Fruit fly (Drosophila melanogaster) whole organism, larva: ENCODE data around the gene Ugt35E2.

ENCODE experiments used
- noc ChIP-seq: fragments of 200-800 bp; sonication (Bioruptor generic); optimal IDR thresholded peaks from 3 replicates; lab custom pipeline; 2019; ENCODE audit warnings: missing biosample characterization, mild to moderate bottlenecking, missing genetic modification characterization, moderate library complexity

Gene Ugt35E2

DNA sequence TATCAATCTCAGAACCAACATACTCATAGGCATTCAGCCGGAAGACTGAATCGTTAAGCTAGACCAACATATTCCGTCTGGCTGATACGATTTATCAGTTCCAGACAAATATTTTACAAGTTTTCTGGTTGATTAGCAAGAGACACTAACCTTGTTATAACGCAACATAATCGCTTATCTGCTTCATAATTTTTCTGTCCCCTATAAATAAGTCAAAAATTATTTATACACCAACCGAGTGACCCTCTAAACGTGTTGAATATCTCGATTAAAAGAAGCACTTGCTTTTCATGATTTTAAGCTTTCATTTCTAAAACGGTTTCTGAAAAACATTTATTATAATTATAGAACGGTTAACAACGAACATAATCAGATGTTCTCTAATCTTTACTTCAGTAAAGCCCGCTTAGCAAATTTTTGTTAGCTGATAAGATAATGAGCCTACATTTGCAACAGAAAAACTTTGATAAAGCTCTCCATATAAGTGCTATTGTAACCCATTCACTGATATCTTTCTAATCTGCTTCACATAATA lies at the start of gene Ugt35E2:
Gene Ugt35E2, minus strand, starts transcription at position 51 of the 535 bp plus-strand sequence.
- no peak for TF ChIP-seq noc (tag; lab: Kevin White, UChicago)

DNA sequence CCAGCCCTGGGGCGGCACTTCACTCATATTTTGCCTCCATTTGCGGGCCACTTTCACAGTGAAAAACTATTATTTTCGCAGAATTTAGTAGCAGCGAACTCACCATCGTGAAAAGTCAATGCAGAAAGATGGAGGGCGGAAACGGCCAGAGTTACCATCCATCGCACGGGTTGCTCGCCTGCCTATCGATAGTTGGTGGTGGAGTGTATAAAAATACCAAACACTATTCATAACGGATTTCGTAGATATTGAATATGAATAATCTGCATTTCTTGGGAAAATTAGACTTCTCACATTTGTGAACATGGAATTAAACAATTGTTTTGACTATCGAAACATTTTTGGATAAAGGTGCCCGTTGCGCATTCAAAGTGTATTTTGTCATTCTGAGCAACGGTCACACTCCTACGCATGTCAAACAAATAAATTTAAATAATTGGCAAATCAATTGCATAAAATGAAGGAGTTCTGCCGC lies 48.4 kb upstream of the Ugt35E2 start, which contains the start of the genes RpS25 and CG4820:
Gene RpS25, minus strand, starts transcription at position 132 of the 475 bp plus-strand sequence.
Gene CG4820, plus strand, starts transcription at position 380 of the 475 bp plus-strand sequence.
- peak; percentile 69 for TF ChIP-seq noc (tag; lab: Kevin White, UChicago)

DNA sequence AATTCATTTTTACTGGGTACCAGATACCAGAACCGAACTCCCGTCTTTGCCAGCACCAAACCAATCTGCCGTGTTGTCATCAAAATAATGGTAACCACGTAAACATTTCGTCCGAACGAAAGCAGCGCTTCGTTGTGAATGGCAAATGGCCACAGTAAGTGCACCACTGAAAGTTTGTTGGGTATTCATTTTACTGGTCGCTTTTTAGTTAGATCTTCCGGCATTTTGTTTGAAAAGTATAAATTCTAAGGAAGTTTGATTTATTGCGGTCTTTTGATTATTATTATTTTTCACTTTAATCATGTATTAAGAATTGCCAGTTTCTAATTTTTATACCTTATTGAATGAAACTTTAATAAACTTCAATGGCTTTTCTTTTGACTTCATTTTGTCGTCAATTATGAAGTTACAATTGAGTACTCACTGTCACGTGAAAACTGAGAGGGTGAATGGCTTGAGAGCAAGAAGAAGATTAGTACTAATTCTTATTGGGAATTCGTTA lies 46.7 kb upstream of the Ugt35E2 start, which contains the start of gene ZnT86D:
Gene ZnT86D, minus strand, starts transcription at position 91 of the 502 bp plus-strand sequence.
- peak; percentile 85 for TF ChIP-seq noc (tag; lab: Kevin White, UChicago)

DNA sequence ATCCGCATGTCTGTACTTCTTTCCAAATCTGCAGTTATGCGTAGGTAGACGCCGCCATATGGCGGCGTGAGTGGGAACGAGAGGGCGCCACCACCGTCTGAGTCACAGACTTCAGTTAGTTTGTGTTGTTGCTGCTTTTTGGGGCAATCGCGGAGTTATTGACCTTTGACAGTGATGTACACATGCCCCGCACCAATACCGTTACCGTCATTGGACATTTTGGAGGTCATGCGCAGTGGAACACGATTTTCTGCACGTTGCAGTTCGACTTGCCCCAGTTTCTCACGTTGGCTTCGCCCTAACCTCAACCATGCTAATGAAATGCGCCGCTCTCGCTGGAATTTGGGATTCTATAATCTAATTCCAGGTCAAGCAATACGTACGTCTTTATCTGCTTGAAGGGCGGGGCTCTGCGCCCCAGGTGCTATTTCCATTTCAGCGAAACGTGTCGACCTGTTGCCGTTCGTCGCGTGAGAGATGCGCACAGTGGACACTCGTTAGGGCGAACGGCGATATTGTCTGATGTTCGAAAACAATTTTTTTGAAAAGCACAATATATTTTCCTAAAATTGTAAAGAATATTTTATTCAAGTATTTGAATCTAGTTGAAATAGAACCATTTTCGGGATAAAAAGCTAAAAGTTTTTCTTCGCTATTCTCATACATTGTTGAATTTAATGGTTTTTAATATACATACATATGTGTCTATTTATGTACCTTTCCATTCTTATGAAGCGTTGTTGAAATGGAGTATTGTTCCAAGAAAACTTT lies 43.7 kb upstream of the Ugt35E2 start:
- TF ChIP-seq noc (tag; lab: Kevin White, UChicago), result peak; percentile 68

DNA sequence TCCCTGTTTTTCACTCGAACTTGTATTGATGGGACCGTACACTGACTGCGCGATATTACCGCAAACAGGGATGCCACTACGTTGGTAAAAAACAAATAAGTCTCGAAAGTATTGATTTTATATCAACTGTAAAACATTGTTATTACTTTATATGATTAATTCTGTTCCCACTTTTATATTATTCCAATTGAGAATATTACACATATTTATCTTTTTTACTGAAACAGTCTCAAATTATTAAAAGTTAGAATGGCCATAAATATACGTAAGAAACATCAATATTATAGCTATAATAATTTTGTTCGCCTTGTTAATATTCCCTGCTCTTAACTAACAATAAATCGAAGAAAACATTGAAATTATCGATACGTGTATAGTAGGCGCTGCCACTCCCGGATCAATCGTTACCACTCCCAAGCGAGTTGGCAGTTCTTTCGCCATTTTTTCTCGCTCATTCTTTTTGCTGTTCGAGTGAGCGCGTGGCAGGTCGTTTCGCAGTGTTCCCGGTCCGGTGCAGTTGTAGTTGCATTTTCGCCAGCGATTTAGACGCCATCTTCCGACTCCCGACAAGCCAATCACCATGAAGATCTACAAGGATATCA lies 42.1 kb upstream of the Ugt35E2 start, which contains the start of the genes SdhC and Tctp:
Gene SdhC, minus strand, starts transcription at position 49 of the 602 bp plus-strand sequence.
Gene Tctp, plus strand, starts transcription at position 447 of the 602 bp plus-strand sequence.
- peak; percentile 63 for TF ChIP-seq noc (tag; lab: Kevin White, UChicago)

DNA sequence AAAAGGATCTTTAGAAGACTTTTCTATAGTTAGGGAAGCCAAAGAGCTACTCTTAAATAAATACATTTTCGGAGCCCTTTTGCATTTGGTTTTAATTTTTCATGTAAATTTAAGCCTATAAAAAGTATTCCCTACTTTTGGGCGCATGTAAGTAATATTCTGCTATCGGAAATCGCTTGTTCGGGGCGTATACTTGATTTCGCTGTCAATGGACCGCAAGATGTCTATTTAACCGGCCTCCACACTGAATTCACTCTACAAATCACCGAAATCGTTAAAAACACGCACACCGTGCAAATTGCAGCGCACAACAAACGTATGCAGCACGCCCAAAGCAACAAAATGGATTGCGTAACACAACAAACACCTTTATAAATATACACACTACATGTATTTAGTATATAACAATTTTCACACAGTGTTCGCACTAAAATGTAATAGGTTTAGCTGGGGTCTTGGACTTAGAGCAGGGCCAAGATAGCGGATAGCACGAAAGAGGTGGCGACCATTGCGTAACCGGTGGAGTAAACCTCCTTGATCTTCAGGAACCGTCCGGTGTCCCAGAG lies 41.1 kb upstream of the Ugt35E2 start:
- TF ChIP-seq noc (tag; lab: Kevin White, UChicago), result no peak

DNA sequence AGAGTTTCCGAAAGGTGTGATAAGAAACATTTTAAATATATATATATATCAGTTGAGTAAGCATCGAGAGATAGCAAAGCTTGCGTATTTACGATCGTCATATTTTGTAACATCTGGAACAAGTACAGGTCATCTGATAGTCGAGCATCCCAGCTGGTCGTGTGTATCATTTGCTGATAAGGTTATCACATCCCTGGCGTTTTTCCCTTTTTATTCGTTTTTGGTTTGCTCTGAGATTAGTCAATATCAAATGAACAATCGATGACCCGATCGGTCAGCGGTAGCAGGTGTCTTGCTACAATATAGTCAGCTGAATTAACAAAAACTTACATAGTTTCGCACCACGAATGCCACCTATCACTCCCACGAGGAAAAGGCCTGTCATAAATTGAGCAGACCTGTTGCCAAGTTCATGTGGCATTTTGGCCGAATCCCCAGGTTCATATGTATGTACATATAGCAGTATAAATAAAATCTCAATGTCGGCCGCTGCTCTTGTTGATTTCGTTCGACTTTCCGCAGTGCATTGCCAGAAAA lies 33.2 kb upstream of the Ugt35E2 start:
- TF ChIP-seq noc (tag; lab: Kevin White, UChicago), result peak; percentile 94

DNA sequence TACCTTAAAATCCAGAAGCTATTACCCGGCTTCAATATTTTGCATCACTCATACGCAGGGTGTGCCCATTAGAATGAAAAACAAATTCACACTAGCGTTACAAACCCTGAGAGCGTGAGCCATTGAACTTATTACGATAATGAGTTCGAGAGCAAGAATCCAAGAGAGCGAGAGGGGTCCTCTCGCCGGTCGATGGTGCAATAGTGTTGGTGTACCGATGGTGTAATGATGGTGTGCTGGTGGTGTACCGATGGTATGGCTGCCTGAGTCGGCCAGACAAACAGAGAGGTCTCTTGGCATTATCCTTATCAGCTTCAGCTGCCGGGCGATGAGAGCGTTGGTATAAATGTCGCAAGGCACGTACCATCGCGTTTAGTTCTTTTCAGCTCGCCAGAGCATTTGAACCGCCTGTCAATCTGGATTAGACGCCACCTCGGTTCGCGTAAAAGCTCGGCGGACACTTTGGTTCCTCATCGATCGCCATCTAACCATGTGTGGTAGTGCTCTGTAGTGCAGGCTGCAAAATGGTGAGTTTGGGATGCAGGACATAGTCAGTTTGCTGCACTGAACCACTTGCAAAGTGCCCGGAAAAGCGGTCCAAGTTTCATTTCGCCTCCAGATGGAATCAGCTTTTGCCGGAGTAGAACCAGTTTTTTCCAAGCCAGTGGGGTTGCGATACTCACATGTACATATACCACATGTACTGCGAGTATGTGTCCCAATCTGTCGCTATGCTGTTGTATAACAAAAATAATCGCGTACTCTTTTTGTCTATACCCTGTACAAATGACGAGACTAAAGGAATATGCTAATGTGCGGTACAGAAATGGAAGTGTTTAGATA lies 32.5 kb upstream of the Ugt35E2 start:
- TF ChIP-seq noc (tag; lab: Kevin White, UChicago), result no peak

DNA sequence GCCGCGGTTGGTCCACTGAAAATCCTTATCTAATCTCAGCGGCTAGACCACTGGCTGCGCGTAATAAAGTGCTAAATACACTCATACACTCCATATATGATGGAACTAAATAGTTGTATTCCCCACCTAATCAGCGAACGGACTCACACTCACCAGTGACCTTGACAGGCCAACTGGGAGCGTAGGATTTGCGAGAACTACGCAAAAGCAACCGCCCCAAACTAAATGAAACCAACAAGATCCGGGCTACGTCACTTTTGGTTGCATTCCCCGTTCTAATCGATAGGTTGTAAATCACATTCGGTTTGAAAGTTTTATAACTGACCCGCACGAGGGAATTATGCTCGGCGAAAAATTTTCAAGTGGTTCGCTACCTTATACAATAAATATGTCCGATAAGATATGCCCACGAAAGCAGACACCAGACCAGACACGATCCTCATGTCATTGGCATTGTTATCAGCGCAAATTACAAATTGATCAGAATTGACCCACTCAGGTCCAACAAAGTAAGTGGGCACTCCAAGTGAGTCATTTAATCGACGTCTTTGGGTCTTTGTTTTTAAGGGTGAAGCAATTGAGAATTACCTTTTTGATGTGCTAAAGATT lies 31.6 kb upstream of the Ugt35E2 start:
- peak; percentile 71 for TF ChIP-seq noc (tag; lab: Kevin White, UChicago)

DNA sequence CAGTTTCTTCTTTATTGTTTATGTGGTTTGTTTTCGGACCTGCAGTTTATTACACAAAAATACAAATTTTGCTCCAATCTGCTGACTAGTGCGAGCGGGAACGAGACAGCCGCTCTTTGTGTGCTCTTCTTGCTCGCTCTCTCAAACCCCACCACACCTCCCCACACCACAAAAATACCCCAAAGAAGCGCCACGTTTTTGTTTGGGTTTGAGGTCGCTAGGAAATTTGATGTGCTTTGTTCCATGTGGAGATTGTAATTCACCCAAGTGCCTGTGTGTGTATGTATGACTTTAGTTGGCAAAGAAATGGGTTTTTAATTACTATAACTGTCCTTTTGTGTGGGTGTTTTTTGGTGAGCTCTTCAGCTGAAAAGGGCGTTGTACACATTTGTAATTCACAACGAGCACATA lies 30.3 kb upstream of the Ugt35E2 start:
- peak; percentile 34 for TF ChIP-seq noc (tag; lab: Kevin White, UChicago)

DNA sequence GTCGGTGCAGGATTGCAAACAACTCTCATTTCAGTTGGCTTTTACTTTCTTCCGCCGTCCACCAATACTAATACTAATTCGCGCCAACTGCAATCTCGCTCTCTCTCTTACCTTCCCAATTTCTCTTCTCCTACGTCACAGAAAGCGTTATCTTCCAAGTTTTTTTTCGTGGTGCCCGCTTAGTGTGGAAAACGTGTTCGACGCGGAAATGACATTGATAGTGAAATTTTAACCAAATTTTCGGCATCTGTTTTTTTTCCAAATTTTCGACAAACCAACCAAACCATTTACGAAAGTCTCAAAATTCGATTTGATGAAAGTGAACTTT lies 29.6 kb upstream of the Ugt35E2 start, which contains the start of gene cu:
Gene cu, plus strand, starts transcription at position 204 of the 328 bp plus-strand sequence.
- TF ChIP-seq noc (tag; lab: Kevin White, UChicago), result no peak

DNA sequence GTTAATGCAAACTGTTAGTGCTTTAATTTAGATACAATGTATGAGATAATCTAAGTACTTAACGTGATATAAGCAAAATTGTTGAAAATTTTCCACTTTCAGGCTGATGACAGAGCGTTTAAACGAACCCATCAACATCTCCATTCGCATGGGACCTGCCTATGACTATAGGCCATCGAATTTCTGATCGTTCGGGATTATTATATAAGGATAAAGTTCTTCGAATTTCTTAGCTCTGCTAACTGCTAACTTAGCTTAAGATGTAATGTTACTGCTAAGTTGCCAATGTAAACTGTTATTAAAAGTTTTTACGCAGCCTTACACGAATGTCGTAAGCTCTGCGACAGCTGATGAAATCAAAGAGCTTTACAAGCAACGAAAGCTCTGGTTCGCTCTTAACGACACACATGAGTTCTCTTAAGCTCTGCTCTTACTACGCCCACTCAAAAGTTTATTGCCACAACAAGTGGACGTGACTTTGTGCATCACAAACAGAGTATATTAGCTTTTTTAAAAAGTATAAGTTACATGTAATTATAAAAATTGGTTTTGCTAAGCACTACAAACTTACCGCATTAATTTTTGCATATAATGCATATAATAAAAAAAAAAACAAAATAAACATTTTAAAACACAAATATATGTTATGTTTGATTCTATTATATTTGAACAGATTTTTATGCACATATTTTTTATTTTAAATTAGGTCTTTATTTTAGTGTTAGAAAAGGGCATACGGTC lies 29.0 kb upstream of the Ugt35E2 start:
- TF ChIP-seq noc (tag; lab: Kevin White, UChicago), result peak; percentile 98

DNA sequence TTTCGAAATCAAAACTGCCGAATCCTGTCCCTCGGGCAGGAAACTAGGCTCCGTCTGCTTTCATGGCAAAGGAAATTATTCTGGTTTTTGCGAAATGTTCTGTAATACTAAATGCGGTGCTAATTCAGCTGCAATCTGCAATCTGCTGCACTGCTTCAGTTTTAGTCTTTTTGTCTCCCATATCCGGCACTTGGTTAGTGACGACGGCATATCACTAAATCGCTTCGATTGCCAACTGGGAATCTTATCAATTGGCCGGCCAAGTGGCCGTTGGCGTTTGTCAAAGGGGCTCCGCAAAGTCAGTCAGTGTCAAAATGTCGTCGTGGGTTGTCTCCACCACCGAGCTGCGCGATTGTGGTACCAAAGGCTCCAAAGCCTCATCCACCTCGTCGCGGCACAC lies 28.0 kb upstream of the Ugt35E2 start, which contains the start of gene CG18577:
Gene CG18577, plus strand, starts transcription at position 301 of the 400 bp plus-strand sequence.
- TF ChIP-seq noc (tag; lab: Kevin White, UChicago), result no peak
